Fruit fly (Drosophila melanogaster): ENCODE measurements around the gene DZIP1.

DZIP1 gene

dm6 chr3R:24544388-24544787, 29.3 kb downstream of the DZIP1 start, which contains the start of gene Esyt2:
Esyt2 (plus strand) TSS chr3R:24544719.
- TF ChIP-seq dmrt93B (GFP tag; optimal IDR thresholded peaks at IDR 0.05) (no peak), rgr (GFP tag; optimal IDR thresholded peaks at IDR 0.05) (no peak), Hr83 (GFP tag; optimal IDR thresholded peaks at IDR 0.05; ENCODE audit: poor library complexity, severe bottlenecking) (no peak), GATAd (GFP tag; optimal IDR thresholded peaks at IDR 0.05) (no peak), Hr78 (GFP tag; optimal IDR thresholded peaks at IDR 0.05) (no peak), fru (GFP tag; optimal IDR thresholded peaks at IDR 0.05) (no peak), CrebA (GFP tag; optimal IDR thresholded peaks at IDR 0.05; ENCODE audit: borderline replicate concordance) (no peak), N (GFP tag; optimal IDR thresholded peaks at IDR 0.05) (no peak), Dif (GFP tag; optimal IDR thresholded peaks at IDR 0.05; ENCODE audit: partially characterized antibody) (no peak)

dm6 chr3R:24548216-24548615, 33.1 kb downstream of the DZIP1 start:
- TF ChIP-seq Hnf4 (GFP tag; optimal IDR thresholded peaks at IDR 0.05) (no peak), fru (GFP tag; optimal IDR thresholded peaks at IDR 0.05) (no peak), dmrt93B (GFP tag; optimal IDR thresholded peaks at IDR 0.05) (no peak), psq (GFP tag; optimal IDR thresholded peaks at IDR 0.05) (no peak), OdsH (GFP tag; optimal IDR thresholded peaks at IDR 0.05) (no peak), ey (GFP tag; optimal IDR thresholded peaks at IDR 0.05) (no peak), Vsx2 (GFP tag; optimal IDR thresholded peaks at IDR 0.05; ENCODE audit: partially characterized antibody) (no peak), usp (GFP tag; optimal IDR thresholded peaks at IDR 0.05) (no peak)

DNA sequence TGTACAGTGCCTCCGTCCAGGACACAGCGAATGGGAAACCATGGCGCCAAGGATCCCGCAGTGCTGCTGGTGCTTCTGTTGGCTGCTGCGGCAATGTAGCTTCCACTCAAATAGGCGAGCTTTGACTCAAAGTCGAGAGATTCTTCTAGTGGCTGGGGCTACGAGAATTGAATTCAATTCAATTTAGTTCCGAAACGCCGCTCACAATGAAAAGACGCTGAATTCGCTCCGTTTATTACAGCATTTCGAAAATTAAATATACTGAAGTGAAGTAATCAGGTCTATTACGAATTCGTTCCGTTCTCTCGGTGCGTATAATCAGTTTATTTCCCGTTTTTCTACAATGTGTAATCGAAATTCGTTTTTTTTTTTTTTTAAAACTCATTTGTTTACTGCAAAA, 33.8 kb downstream of the DZIP1 start:
- TF ChIP-seq Myc (optimal IDR thresholded peaks at IDR 0.05) (no peak), woc (GFP tag; optimal IDR thresholded peaks at IDR 0.05) (no peak)

DNA sequence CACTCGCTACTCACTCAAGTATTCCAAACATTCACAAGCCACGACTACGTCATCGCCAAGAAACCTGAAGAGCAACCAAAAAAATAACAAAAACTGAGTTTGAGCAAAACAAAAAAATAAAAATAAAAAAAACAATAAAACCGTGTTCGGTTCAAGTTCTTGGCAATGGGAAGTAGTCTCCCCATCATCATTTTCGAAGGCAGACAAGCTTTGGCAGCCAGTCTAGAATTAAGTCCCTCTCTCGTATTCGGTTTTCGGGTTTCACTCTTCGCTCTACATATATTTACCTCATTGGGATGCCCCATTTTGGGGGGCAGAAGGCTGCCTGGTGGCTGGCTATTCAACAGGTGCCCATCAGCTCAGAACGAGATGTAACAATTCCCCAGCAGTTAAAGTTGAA, 34.8 kb downstream of the DZIP1 start:
- no peak for TF ChIP-seq Mio (GFP tag; optimal IDR thresholded peaks at IDR 0.05)
- peak in 1 of 2 experiments; percentile 3 for TF ChIP-seq foxo (GFP tag; optimal IDR thresholded peaks at IDR 0.05)
- no peak for TF ChIP-seq CG9705 (GFP tag; optimal IDR thresholded peaks at IDR 0.05)
- TF ChIP-seq Myc (optimal IDR thresholded peaks at IDR 0.05): no peak
- no peak for TF ChIP-seq dsf (GFP tag; optimal IDR thresholded peaks at IDR 0.05; ENCODE audit: borderline replicate concordance)
- TF ChIP-seq psq (GFP tag; optimal IDR thresholded peaks at IDR 0.05): no peak
- TF ChIP-seq Rel (GFP tag; optimal IDR thresholded peaks at IDR 0.05): no peak
- TF ChIP-seq Rel (tag; optimal IDR thresholded peaks at IDR 0.05): peak; percentile 50
- TF ChIP-seq Hr78 (GFP tag; optimal IDR thresholded peaks at IDR 0.05): no peak
- TF ChIP-seq woc (GFP tag; optimal IDR thresholded peaks at IDR 0.05): no peak
- TF ChIP-seq GATAd (GFP tag; optimal IDR thresholded peaks at IDR 0.05): no peak
- TF ChIP-seq HLH106 (tag; optimal IDR thresholded peaks at IDR 0.05): no peak
- TF ChIP-seq pan (optimal IDR thresholded peaks at IDR 0.05): no peak
- no peak for TF ChIP-seq Abd-B (GFP tag; optimal IDR thresholded peaks at IDR 0.05)
- no peak for TF ChIP-seq lola (GFP tag; optimal IDR thresholded peaks at IDR 0.05)
- no peak for TF ChIP-seq Vsx2 (GFP tag; optimal IDR thresholded peaks at IDR 0.05; ENCODE audit: partially characterized antibody)
- TF ChIP-seq OdsH (GFP tag; optimal IDR thresholded peaks at IDR 0.05): no peak
- TF ChIP-seq Jra (GFP tag; optimal IDR thresholded peaks at IDR 0.05): no peak
- no peak for TF ChIP-seq Hnf4 (GFP tag; optimal IDR thresholded peaks at IDR 0.05)
- no peak for TF ChIP-seq h (GFP tag; optimal IDR thresholded peaks at IDR 0.05)
- peak; percentile 75 for TF ChIP-seq CrebA (GFP tag; optimal IDR thresholded peaks at IDR 0.05; ENCODE audit: borderline replicate concordance)
- TF ChIP-seq Hr83 (GFP tag; optimal IDR thresholded peaks at IDR 0.05; ENCODE audit: poor library complexity, severe bottlenecking): no peak
- no peak for TF ChIP-seq ey (GFP tag; optimal IDR thresholded peaks at IDR 0.05)
- TF ChIP-seq rgr (GFP tag; optimal IDR thresholded peaks at IDR 0.05): no peak
- no peak for TF ChIP-seq CG32264 (GFP tag; optimal IDR thresholded peaks at IDR 0.05)
- TF ChIP-seq N (GFP tag; optimal IDR thresholded peaks at IDR 0.05): no peak
- TF ChIP-seq usp (GFP tag; optimal IDR thresholded peaks at IDR 0.05): no peak
- TF ChIP-seq br (GFP tag; optimal IDR thresholded peaks at IDR 0.05): no peak
- no peak for TF ChIP-seq brk (GFP tag; optimal IDR thresholded peaks at IDR 0.05)
- TF ChIP-seq sv (GFP tag; optimal IDR thresholded peaks at IDR 0.05): no peak
- no peak for TF ChIP-seq dmrt93B (GFP tag; optimal IDR thresholded peaks at IDR 0.05)
- TF ChIP-seq Sp1 (GFP tag; optimal IDR thresholded peaks at IDR 0.05): peak; percentile 72
- no peak for TF ChIP-seq Dfd (GFP tag; optimal IDR thresholded peaks at IDR 0.05)
- peak; percentile 13 for TF ChIP-seq jim (GFP tag; optimal IDR thresholded peaks at IDR 0.05)
- TF ChIP-seq dl (GFP tag; optimal IDR thresholded peaks at IDR 0.05; ENCODE audit: insufficient read depth in 1 of 2, partially characterized antibody in 2 of 2): no peak
- no peak for TF ChIP-seq sage (GFP tag; optimal IDR thresholded peaks at IDR 0.05)
- no peak for TF ChIP-seq tai (GFP tag; optimal IDR thresholded peaks at IDR 0.05)

All from whole organism, wandering third instar larva.